Fruit fly (Drosophila melanogaster): ENCODE results near the gene CG32071.

Gene CG32071

dm6 chr3L:11070372-11070854 is 33.3 kb downstream of the CG32071 start, which contains the start of gene Mocs1 (continued):
- TF ChIP-seq chm (GFP tag; IDR thresholded peaks at IDR 0.05) (peak; percentile 28; the same call in 1 of the 2 replicates), crp (GFP tag; optimal IDR thresholded peaks at IDR 0.05) (peak in 1 of 2 experiments; percentile 77), CG17359 (tag; optimal IDR thresholded peaks at IDR 0.05) (peak; percentile 2), Nf-YB (GFP tag; optimal IDR thresholded peaks at IDR 0.05) (no peak), lab (GFP tag; optimal IDR thresholded peaks at IDR 0.05) (peak; percentile 68), CG12071 (GFP tag; optimal IDR thresholded peaks at IDR 0.05) (no peak), Fer1 (GFP tag; optimal IDR thresholded peaks at IDR 0.05) (peak; percentile 41), CG31388 (GFP tag; optimal IDR thresholded peaks at IDR 0.05) (no peak), hb (GFP tag; IDR thresholded peaks at IDR 0.05; ENCODE audit: partially characterized antibody) (no peak), CG34422 (GFP tag; IDR thresholded peaks at IDR 0.05) (peak; percentile 77; the same call in 1 of the 3 replicates), CG34376 (GFP tag; optimal IDR thresholded peaks at IDR 0.05) (peak; percentile 65), jing (GFP tag; optimal IDR thresholded peaks at IDR 0.05) (no peak), jigr1 (GFP tag; IDR thresholded peaks at IDR 0.05) (no peak), sug (tag; optimal IDR thresholded peaks at IDR 0.05) (peak; percentile 99), gcm (GFP tag; optimal IDR thresholded peaks at IDR 0.05) (no peak), grau (tag; optimal IDR thresholded peaks at IDR 0.05) (peak; percentile 17), CG13287 (GFP tag; IDR thresholded peaks at IDR 0.05; ENCODE audit: partially characterized antibody) (peak; percentile 49; the same call in 1 of the 2 replicates), ERR (GFP tag; optimal IDR thresholded peaks at IDR 0.05) (no peak), Hmr (GFP tag; optimal IDR thresholded peaks at IDR 0.05) (peak; percentile 22), Bteb2 (GFP tag; optimal IDR thresholded peaks at IDR 0.05) (no peak)

dm6 chr3L:11069764-11070163 is 33.9 kb downstream of the CG32071 start, which contains the start of gene CG6310:
Gene CG6310, minus strand, starts transcription at chr3L:11069864.
- TF ChIP-seq CG1529 (GFP tag; optimal IDR thresholded peaks at IDR 0.05) (no peak), gsb-n (tag; optimal IDR thresholded peaks at IDR 0.05) (no peak), Atf6 (GFP tag; IDR thresholded peaks at IDR 0.05) (0 out of 2 replicates have a peak, but pooled peaks have one; percentile 20), CG15073 (GFP tag; optimal IDR thresholded peaks at IDR 0.05) (peak; percentile 75), Med (GFP tag) (peak; percentile 45), zfh1 (GFP tag; IDR thresholded peaks at IDR 0.05) (no peak), CG14860 (GFP tag; IDR thresholded peaks at IDR 0.05; ENCODE audit: partially characterized antibody) (no peak), CG17328 (GFP tag; IDR thresholded peaks at IDR 0.05) (no peak)

dm6 chr3L:11065850-11066249 is 37.8 kb downstream of the CG32071 start:
- TF ChIP-seq CG13296 (GFP tag; optimal IDR thresholded peaks at IDR 0.05): peak; percentile 48
- 0 out of 3 replicates have a peak, but pooled peaks have one; percentile 25 for TF ChIP-seq ci (GFP tag; IDR thresholded peaks at IDR 0.05)
- TF ChIP-seq wor (GFP tag; IDR thresholded peaks at IDR 0.05): no peak
- TF ChIP-seq CG14667 (GFP tag; IDR thresholded peaks at IDR 0.05): no peak
- TF ChIP-seq nom (GFP tag; optimal IDR thresholded peaks at IDR 0.05): peak; percentile 48
- peak; percentile 64 for TF ChIP-seq Med (GFP tag)

- peak; percentile 82 for TF ChIP-seq CG11456 (GFP tag; IDR thresholded peaks at IDR 0.05)
- no peak for TF ChIP-seq CG8478 (optimal IDR thresholded peaks at IDR 0.05)
- peak; percentile 49 for TF ChIP-seq gcm (GFP tag; optimal IDR thresholded peaks at IDR 0.05)
- peak; percentile 86 for TF ChIP-seq B-H2 (GFP tag; optimal IDR thresholded peaks at IDR 0.05)
- TF ChIP-seq twi (tag; optimal IDR thresholded peaks at IDR 0.05): peak; percentile 72
- no peak for TF ChIP-seq CG13894 (tag; optimal IDR thresholded peaks at IDR 0.05)
- TF ChIP-seq CG16863 (GFP tag; optimal IDR thresholded peaks at IDR 0.05): peak; percentile 84
- no peak for TF ChIP-seq CG2129 (GFP tag; IDR thresholded peaks at IDR 0.05; ENCODE audit: partially characterized antibody)
- TF ChIP-seq CG8089 (GFP tag; optimal IDR thresholded peaks at IDR 0.05): peak; percentile 75
- peak; percentile 94 for TF ChIP-seq Ptx1 (GFP tag; IDR thresholded peaks at IDR 0.05)
- peak; percentile 81 for TF ChIP-seq CG12769 (tag; optimal IDR thresholded peaks at IDR 0.05)
- peak; percentile 79 for TF ChIP-seq seq (GFP tag; IDR thresholded peaks at IDR 0.05)
- peak; percentile 89 for TF ChIP-seq CoRest (tag; optimal IDR thresholded peaks at IDR 0.05)
- TF ChIP-seq salm (tag; optimal IDR thresholded peaks at IDR 0.05): peak; percentile 24
- peak; percentile 90 for TF ChIP-seq tin (GFP tag; optimal IDR thresholded peaks at IDR 0.05)
Measured at dm6 chr3L:11064689-11065088, 39.0 kb downstream of the CG32071 start, which contains the start of the genes CG32075, CG45101 and SuUR. Gene CG32075, minus strand, starts transcription at chr3L:11064941. Gene CG45101, plus strand, starts transcription at chr3L:11064991. Gene SuUR, plus strand, starts transcription at chr3L:11064991.

Measured in whole organism, embryonic.